Fruit fly (Drosophila melanogaster): ENCODE results near the gene CG16812.

- no peak for TF ChIP-seq EcR (GFP tag; optimal IDR thresholded peaks at IDR 0.05)
- TF ChIP-seq usp (GFP tag; optimal IDR thresholded peaks at IDR 0.05): no peak
- no peak for TF ChIP-seq psq (optimal IDR thresholded peaks at IDR 0.05)
- no peak for TF ChIP-seq Dll (optimal IDR thresholded peaks at IDR 0.05)
- TF ChIP-seq pan (optimal IDR thresholded peaks at IDR 0.05): no peak
- no peak for TF ChIP-seq CG8478 (optimal IDR thresholded peaks at IDR 0.05)
Observed at dm6 chr2L:13244759-13245308, 22.4 kb downstream of the CG16812 start.

Measured in whole organism.